Worm (Caenorhabditis elegans) whole organism, L4 larva: ENCODE results near the gene M18.3.

Experiments
- D1046.2 ChIP-seq: fragments of 200-800 bp; sonication (Bioruptor generic); IDR thresholded peaks from 2 replicates; pipeline ENCODE4 v1.3.6; 2022; ENCODE audit warnings: missing genetic modification characterization, missing compliant biosample characterization
- Y105C5A.15 ChIP-seq: fragments of 200-800 bp; sonication (Bioruptor generic); IDR thresholded peaks from 2 replicates; pipeline ENCODE4 v1.3.6; 2022; ENCODE audit warnings: missing genetic modification characterization, missing compliant biosample characterization
- Y75B8A.6 ChIP-seq: fragments of 200-800 bp; sonication (Bioruptor generic); IDR thresholded peaks from 2 replicates; pipeline ENCODE4 v1.3.6; 2022; ENCODE audit warnings: missing genetic modification reagents, missing genetic modification characterization, missing compliant biosample characterization
- aha-1 ChIP-seq: fragments of 150-350 bp; peaks from one replicate; lab custom pipeline; 2014; ENCODE audit warnings: missing biosample characterization, missing genetic modification characterization
- daf-16 ChIP-seq, 3 experiments: sonication (generic microtip); optimal IDR thresholded peaks; 2 replicates each; lab custom pipeline; 2016 to 2017; ENCODE audit warnings: missing genetic modification characterization in 3 of 3, missing genetic modification reagents in 3 of 3, mild to moderate bottlenecking in 2 of 3, missing compliant biosample characterization in 2 of 3, missing biosample characterization in 1 of 3, moderate library complexity in 1 of 3
- daf-8 ChIP-seq: fragments of 200-800 bp; sonication (Bioruptor generic); IDR thresholded peaks from 2 replicates; pipeline ENCODE4 v1.3.6; 2022; ENCODE audit warnings: missing genetic modification characterization, missing compliant biosample characterization
- dmd-9 ChIP-seq: fragments of 200-800 bp; sonication (Bioruptor generic); IDR thresholded peaks from 2 replicates; pipeline ENCODE4 v1.3.6; 2022; ENCODE audit warnings: missing genetic modification reagents, missing genetic modification characterization, missing compliant biosample characterization
- dpl-1 ChIP-seq: fragments of 150-350 bp; optimal IDR thresholded peaks from 2 replicates; lab custom pipeline; 2014; ENCODE audit warnings: missing biosample characterization, missing genetic modification reagents, missing genetic modification characterization
- dve-1 ChIP-seq: sonication (generic microtip); optimal IDR thresholded peaks from 2 replicates; lab custom pipeline; 2017; ENCODE audit warnings: antibody characterized with exemption, mild to moderate bottlenecking, missing genetic modification characterization, missing compliant biosample characterization; ENCODE audit not compliant: insufficient read depth
- hlh-11 ChIP-seq: fragments of 200-800 bp; sonication (Bioruptor generic); optimal IDR thresholded peaks from 2 replicates; lab custom pipeline; 2018; ENCODE audit warnings: mild to moderate bottlenecking, missing genetic modification characterization, missing compliant biosample characterization
- hlh-30 ChIP-seq: sonication (generic microtip); optimal IDR thresholded peaks from 2 replicates; lab custom pipeline; 2017; ENCODE audit warnings: antibody characterized with exemption, mild to moderate bottlenecking, missing genetic modification characterization, missing compliant biosample characterization; ENCODE audit not compliant: insufficient read depth
- hmg-1.1 ChIP-seq: fragments of 200-800 bp; sonication (Bioruptor generic); IDR thresholded peaks from 2 replicates; pipeline ENCODE4 v1.3.6; 2022; ENCODE audit warnings: missing genetic modification reagents, missing genetic modification characterization, missing compliant biosample characterization
- lin-1 ChIP-seq: fragments of 200-800 bp; sonication (Bioruptor generic); IDR thresholded peaks from 2 replicates; pipeline ENCODE4 v1.3.6; 2022; ENCODE audit warnings: missing genetic modification reagents, missing genetic modification characterization, missing compliant biosample characterization
- lin-38 ChIP-seq: fragments of 200-800 bp; sonication (Bioruptor generic); IDR thresholded peaks from 2 replicates; pipeline ENCODE4 v1.3.6; 2022; ENCODE audit warnings: missing genetic modification reagents, missing genetic modification characterization, missing compliant biosample characterization
- lsy-2 ChIP-seq, 2 experiments: fragments of 150-350 bp in 1 of 2; sonication (generic microtip) in 1 of 2; optimal IDR thresholded peaks; 2 replicates each; lab custom pipeline; 2014 to 2017; ENCODE audit warnings: missing biosample characterization in 2 of 2, missing genetic modification characterization in 2 of 2
- mep-1 ChIP-seq: fragments of 150-350 bp; sonication (generic microtip); optimal IDR thresholded peaks from 3 replicates; lab custom pipeline; 2014; ENCODE audit warnings: missing biosample characterization, missing genetic modification characterization
- mes-2 ChIP-seq: sonication (generic microtip); optimal IDR thresholded peaks from 2 replicates; lab custom pipeline; 2016; ENCODE audit warnings: missing genotype, mild to moderate bottlenecking, missing genetic modification characterization, missing compliant biosample characterization; ENCODE audit not compliant: poor library complexity, severe bottlenecking
- nhr-11 ChIP-seq: fragments of 150-350 bp; optimal IDR thresholded peaks from 2 replicates; lab custom pipeline; 2014; ENCODE audit warnings: missing biosample characterization, missing genetic modification characterization
- nhr-25 ChIP-seq: sonication (generic microtip); optimal IDR thresholded peaks from 2 replicates; lab custom pipeline; 2017; ENCODE audit warnings: missing genetic modification characterization, mild to moderate bottlenecking, missing compliant biosample characterization, antibody characterized with exemption, moderate library complexity, borderline replicate concordance; ENCODE audit not compliant: insufficient read depth
- nhr-28 ChIP-seq: fragments of 150-350 bp; optimal IDR thresholded peaks from 2 replicates; lab custom pipeline; 2014; ENCODE audit warnings: missing biosample characterization, missing genetic modification characterization
- nhr-41 ChIP-seq: fragments of 200-800 bp; sonication (Bioruptor generic); IDR thresholded peaks from 2 replicates; pipeline ENCODE4 v1.3.6; 2022; ENCODE audit warnings: missing genetic modification reagents, missing genetic modification characterization, missing compliant biosample characterization
- nhr-6 ChIP-seq: fragments of 150-350 bp; optimal IDR thresholded peaks from 2 replicates; lab custom pipeline; 2014; ENCODE audit warnings: missing biosample characterization, missing genetic modification characterization
- nhr-76 ChIP-seq: fragments of 150-350 bp; optimal IDR thresholded peaks from 2 replicates; lab custom pipeline; 2014; ENCODE audit warnings: missing biosample characterization, missing genetic modification characterization
- pha-4 ChIP-seq, 2 experiments: fragments of 150-350 bp in 1 of 2; fragments of 200-800 bp in 1 of 2; sonication (Bioruptor generic) in 1 of 2; IDR thresholded peaks in 1 of 2; optimal IDR thresholded peaks in 1 of 2; 2 replicates each; pipeline versions ENCODE4 v1.3.6 to Lab custom; 2014 to 2022; ENCODE audit warnings: missing genetic modification characterization in 2 of 2, missing genetic modification reagents in 2 of 2, missing biosample characterization in 1 of 2, missing compliant biosample characterization in 1 of 2
- php-3 ChIP-seq: fragments of 200-800 bp; sonication (Bioruptor generic); IDR thresholded peaks from 2 replicates; pipeline ENCODE4 v1.3.6; 2022; ENCODE audit warnings: missing genetic modification reagents, missing genetic modification characterization, missing compliant biosample characterization
- spr-1 ChIP-seq: sonication (generic microtip); optimal IDR thresholded peaks from 2 replicates; lab custom pipeline; 2016; ENCODE audit warnings: mild to moderate bottlenecking, missing genetic modification characterization, missing compliant biosample characterization
- unc-130 ChIP-seq: sonication (generic microtip); optimal IDR thresholded peaks from 2 replicates; lab custom pipeline; 2016; ENCODE audit warnings: missing genetic modification reagents, missing genetic modification characterization, missing compliant biosample characterization
- unc-62 ChIP-seq, 3 experiments: fragments of 150-350 bp in 1 of 3; sonication (generic microtip); optimal IDR thresholded peaks in 2 of 3; peaks in 1 of 3; 1 replicate in 1 of 3; 2 replicates in 2 of 3; lab custom pipeline; 2014 to 2017; ENCODE audit warnings: missing biosample characterization in 3 of 3, missing genetic modification characterization in 3 of 3, missing genetic modification reagents in 3 of 3, missing genotype in 1 of 3
- zfp-2 ChIP-seq: sonication (generic microtip); optimal IDR thresholded peaks from 2 replicates; lab custom pipeline; 2016; ENCODE audit warnings: mild to moderate bottlenecking, missing genetic modification characterization, missing compliant biosample characterization
- zip-2 ChIP-seq: fragments of 150-350 bp; optimal IDR thresholded peaks from 2 replicates; lab custom pipeline; 2014; ENCODE audit warnings: missing biosample characterization, missing genetic modification characterization

Gene M18.3

ce11 chrIV:12114498-12114897 is 8.8 kb downstream of the M18.3 start (continued):
- TF ChIP-seq zip-2 = no peak
- no peak for TF ChIP-seq Y105C5A.15
- no peak for TF ChIP-seq daf-8 (GFP tag; lab: Robert Waterston, UW)
- TF ChIP-seq unc-62 (GFP tag; optimal IDR thresholded peaks at IDR 0.05 in 1 of 2; lab: Kevin White, UChicago) = no peak
- TF ChIP-seq unc-62 (tag; optimal IDR thresholded peaks at IDR 0.05; lab: Kevin White, UChicago) = no peak
- no peak for TF ChIP-seq nhr-11 (tag; lab: Kevin White, UChicago)
- TF ChIP-seq hlh-11 (tag; lab: Kevin White, UChicago) = no peak
- TF ChIP-seq mes-2 = no peak
- TF ChIP-seq, all 104 proteins: peak for 8

ce11 chrIV:12120536-12120935 is 14.9 kb downstream of the M18.3 start:
- TF ChIP-seq Y105C5A.15 (no peak), aha-1 (tag; lab: Kevin White, UChicago) (peak; percentile 79)

- TF ChIP-seq dmd-9 = no peak
- TF ChIP-seq lin-38 = peak; percentile 93
- no peak for TF ChIP-seq daf-16 (GFP tag; optimal IDR thresholded peaks at IDR 0.05; lab: Kevin White, UChicago)
- TF ChIP-seq daf-16 (tag; optimal IDR thresholded peaks at IDR 0.05; lab: Kevin White, UChicago) = peak; percentile 41
- TF ChIP-seq php-3 (GFP tag; lab: Robert Waterston, UW) = no peak
- peak; percentile 26 for TF ChIP-seq dve-1
- TF ChIP-seq nhr-28 (tag; lab: Kevin White, UChicago) = peak; percentile 25
- peak; percentile 22 for TF ChIP-seq mep-1 (tag; lab: Kevin White, UChicago)
- TF ChIP-seq aha-1 (tag; lab: Kevin White, UChicago) = no peak
- TF ChIP-seq lsy-2 (tag; optimal IDR thresholded peaks at IDR 0.05; lab: Kevin White, UChicago) = peak in 1 of 2 experiments; percentile 56
- TF ChIP-seq D1046.2 (GFP tag; lab: Robert Waterston, UW) = no peak
- TF ChIP-seq dpl-1 (GFP tag; lab: Kevin White, UChicago) = peak; percentile 24
- TF ChIP-seq hmg-1.1 (GFP tag; lab: Robert Waterston, UW) = 0 out of 2 replicates have a peak, but pooled peaks have one; percentile 15
- TF ChIP-seq spr-1 (tag; lab: Kevin White, UChicago) = no peak
- TF ChIP-seq lin-1 (GFP tag; lab: Robert Waterston, UW) = no peak
- no peak for TF ChIP-seq nhr-41 (GFP tag; lab: Robert Waterston, UW)
- TF ChIP-seq hlh-30 = peak; percentile 3
- peak; percentile 48 for TF ChIP-seq mes-2
- no peak for TF ChIP-seq nhr-76 (tag; lab: Kevin White, UChicago)
- TF ChIP-seq unc-130 (GFP tag; lab: Kevin White, UChicago) = peak; percentile 70
- no peak for TF ChIP-seq zfp-2
- TF ChIP-seq nhr-6 (tag; lab: Kevin White, UChicago) = peak; percentile 50
- TF ChIP-seq pha-4 (GFP tag; IDR thresholded peaks at IDR 0.05; lab: Robert Waterston, UW) = no peak
- TF ChIP-seq pha-4 (tag; optimal IDR thresholded peaks at IDR 0.05; lab: Kevin White, UChicago) = peak; percentile 19
- no peak for TF ChIP-seq nhr-11 (tag; lab: Kevin White, UChicago)
Observed at ce11 chrIV:12121076-12121475, 15.4 kb downstream of the M18.3 start, which contains the start of the genes ddb-1 and M18.6. ddb-1 (minus strand) TSS chrIV:12121165. M18.6 (plus strand) TSS chrIV:12121310.

- TF ChIP-seq aha-1 (tag; lab: Kevin White, UChicago) (peak; percentile 92), unc-62 (GFP tag; optimal IDR thresholded peaks at IDR 0.05 in 1 of 2; lab: Kevin White, UChicago) (peak in 1 of 2 experiments; percentile 39), unc-62 (tag; optimal IDR thresholded peaks at IDR 0.05; lab: Kevin White, UChicago) (no peak), dve-1 (peak; percentile 39), Y75B8A.6 (GFP tag; lab: Robert Waterston, UW) (no peak), mes-2 (peak; percentile 64), dpl-1 (GFP tag; lab: Kevin White, UChicago) (peak; percentile 12), hmg-1.1 (GFP tag; lab: Robert Waterston, UW) (no peak), nhr-25 (tag; lab: Kevin White, UChicago) (no peak), lsy-2 (tag; optimal IDR thresholded peaks at IDR 0.05; lab: Kevin White, UChicago) (peak in 1 of 2 experiments; percentile 57), mep-1 (tag; lab: Kevin White, UChicago) (peak; percentile 47), lin-38 (peak; percentile 49; the same call in 1 of the 2 replicates), daf-16 (GFP tag; optimal IDR thresholded peaks at IDR 0.05; lab: Kevin White, UChicago) (no peak), daf-16 (tag; optimal IDR thresholded peaks at IDR 0.05; lab: Kevin White, UChicago) (peak; percentile 44)
Observed at ce11 chrIV:12122874-12123664, 17.4 kb downstream of the M18.3 start, which contains the start of gene aly-3. aly-3 (plus strand) TSS chrIV:12123282.
